Fruit fly (Drosophila melanogaster): ENCODE data around the gene JMJD7.

The JMJD7 gene

DNA sequence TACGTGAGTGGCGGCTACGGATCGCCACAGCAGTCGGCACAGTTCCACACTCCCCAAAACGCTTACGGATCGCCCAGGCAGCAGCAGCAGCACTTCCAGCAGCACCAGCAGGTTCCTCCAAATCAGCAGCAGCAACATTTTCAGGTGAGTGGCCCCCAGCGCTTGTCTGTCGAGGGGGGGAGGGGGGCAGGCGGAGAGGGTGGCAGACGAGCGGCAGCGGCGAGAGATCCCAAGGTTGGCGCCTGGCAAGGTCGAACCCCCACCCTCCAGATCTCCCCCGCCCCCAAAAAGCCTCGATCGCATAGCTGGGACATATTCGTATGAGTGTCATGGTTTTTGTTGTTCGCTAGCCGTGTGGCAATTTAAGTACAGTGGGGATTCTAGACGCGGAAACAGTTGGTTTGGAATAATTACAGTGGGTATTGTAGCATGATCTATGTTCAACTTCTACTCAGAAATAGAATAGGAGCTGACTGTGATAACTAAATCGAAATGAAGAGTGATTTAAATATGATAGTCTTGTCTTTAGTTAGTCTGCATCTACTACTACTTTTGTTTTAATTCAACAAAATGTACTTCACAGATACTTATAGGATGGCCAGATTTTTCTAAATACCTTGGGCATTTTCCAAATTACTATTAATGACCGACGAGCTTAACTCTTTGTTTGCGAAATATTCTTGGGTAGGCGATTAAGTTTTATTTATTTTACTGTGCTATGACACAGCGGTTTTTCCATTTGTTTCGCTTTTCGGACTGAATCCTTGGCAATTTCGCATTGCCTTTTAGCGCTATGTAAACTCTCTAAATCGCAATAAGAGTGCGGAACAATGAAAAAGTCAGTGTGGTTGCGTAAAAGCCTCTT is 28.5 kb upstream of the JMJD7 start (continued):
- TF ChIP-seq CG7745 (tag; optimal IDR thresholded peaks at IDR 0.05) (no peak), CG7839 (tag; optimal IDR thresholded peaks at IDR 0.05) (peak; percentile 39), tio (GFP tag; optimal IDR thresholded peaks at IDR 0.05) (no peak), grau (tag; optimal IDR thresholded peaks at IDR 0.05) (peak; percentile 86), CG13775 (GFP tag; optimal IDR thresholded peaks at IDR 0.05) (no peak), Bteb2 (GFP tag; optimal IDR thresholded peaks at IDR 0.05) (no peak), CG13296 (GFP tag; optimal IDR thresholded peaks at IDR 0.05) (peak; percentile 8)

DNA sequence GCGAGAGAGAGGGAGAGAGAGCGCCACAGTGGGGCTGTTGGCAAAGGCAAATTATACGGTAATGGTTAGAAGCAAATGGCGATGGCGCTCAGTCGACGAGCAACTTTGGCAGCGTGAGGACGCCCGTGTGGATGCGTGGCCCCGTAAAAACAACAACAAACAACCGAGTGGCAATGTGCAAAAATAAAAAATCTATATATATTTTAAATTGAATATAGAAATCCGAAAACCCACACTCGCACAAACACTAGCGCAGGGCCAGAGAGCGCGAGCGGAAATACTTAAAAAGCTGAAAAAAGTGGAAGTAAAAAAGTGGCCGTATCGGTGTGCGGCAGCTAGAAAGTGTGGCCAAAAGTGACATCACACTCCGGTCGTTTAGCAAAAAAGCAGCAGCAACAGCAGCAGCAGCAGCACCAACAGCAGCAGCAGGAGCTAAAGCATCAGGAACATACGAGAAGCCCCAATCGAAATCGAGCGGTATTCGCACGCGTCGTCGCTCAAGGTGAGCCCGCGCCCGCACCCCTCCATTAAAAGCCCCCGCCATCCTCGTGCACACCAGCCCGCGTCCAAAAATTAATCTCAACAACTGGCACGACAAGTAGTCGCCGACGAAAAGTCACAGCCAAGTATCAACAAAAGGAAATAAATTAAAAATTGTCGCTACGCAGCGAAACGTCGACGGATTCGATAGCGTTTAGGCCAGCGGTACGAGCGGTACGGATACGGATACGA is 27.5 kb upstream of the JMJD7 start, which contains the start of gene stv:
TSS of gene stv (plus strand) at position 89 of the 732 bp plus-strand sequence.
- TF ChIP-seq Ets65A (GFP tag) (no peak), Sin3A (optimal IDR thresholded peaks at IDR 0.05) (no peak), CG9797 (GFP tag; optimal IDR thresholded peaks at IDR 0.05) (no peak), BtbVII (GFP tag; optimal IDR thresholded peaks at IDR 0.05) (peak; percentile 28), Atf6 (GFP tag; IDR thresholded peaks at IDR 0.05) (peak; percentile 7; the same call in 1 of the 2 replicates), shn (GFP tag; optimal IDR thresholded peaks at IDR 0.05) (no peak), CG16779 (GFP tag; IDR thresholded peaks at IDR 0.05) (0 out of 2 replicates have a peak, but pooled peaks have one; percentile 5), amos (GFP tag; IDR thresholded peaks at IDR 0.05; ENCODE audit: partially characterized antibody) (peak; percentile 40; the same call in 1 of the 2 replicates), Ada2b (GFP tag; IDR thresholded peaks at IDR 0.05) (no peak), Dbx (GFP tag; IDR thresholded peaks at IDR 0.05) (peak; percentile 29; the same call in 2 of the 3 replicates), CG8290 (GFP tag; optimal IDR thresholded peaks at IDR 0.05) (no peak), CG8290 (tag; optimal IDR thresholded peaks at IDR 0.05) (peak in 1 of 2 experiments; percentile 13), CG33213 (GFP tag; optimal IDR thresholded peaks at IDR 0.05) (no peak), tap (tag; optimal IDR thresholded peaks at IDR 0.05) (no peak), CG9817 (tag; optimal IDR thresholded peaks at IDR 0.05) (no peak), sna (GFP tag; IDR thresholded peaks at IDR 0.05; ENCODE audit: partially characterized antibody) (no peak), CG4360 (GFP tag; IDR thresholded peaks at IDR 0.05) (peak; percentile 86), CG6254 (GFP tag; optimal IDR thresholded peaks at IDR 0.05) (no peak), hkb (optimal IDR thresholded peaks at IDR 0.05) (no peak), hkb (GFP tag; IDR thresholded peaks at IDR 0.05) (peak; percentile 42), ken (GFP tag; IDR thresholded peaks at IDR 0.05) (0 out of 3 replicates have a peak, but pooled peaks have one; percentile 7), Atf-2 (GFP tag; optimal IDR thresholded peaks at IDR 0.05) (no peak), CG6175 (GFP tag; IDR thresholded peaks at IDR 0.05) (0 out of 3 replicates have a peak, but pooled peaks have one; percentile 28), CG8478 (optimal IDR thresholded peaks at IDR 0.05) (no peak), bbx (GFP tag; IDR thresholded peaks at IDR 0.05; ENCODE audit: partially characterized antibody) (0 out of 2 replicates have a peak, but pooled peaks have one; percentile 47), toy (GFP tag; IDR thresholded peaks at IDR 0.05) (no peak), CG4730 (GFP tag; IDR thresholded peaks at IDR 0.05) (no peak), sob (GFP tag; IDR thresholded peaks at IDR 0.05) (0 out of 2 replicates have a peak, but pooled peaks have one; percentile 7), CG14710 (tag; optimal IDR thresholded peaks at IDR 0.05) (no peak), ci (GFP tag; IDR thresholded peaks at IDR 0.05) (0 out of 3 replicates have a peak, but pooled peaks have one; percentile 36), so (GFP tag; IDR thresholded peaks at IDR 0.05) (peak; percentile 6; the same call in 1 of the 3 replicates), chinmo (GFP tag; IDR thresholded peaks at IDR 0.05; ENCODE audit: partially characterized antibody) (peak; percentile 87; the same call in 2 of the 4 replicates), Aef1 (GFP tag; IDR thresholded peaks at IDR 0.05) (peak; percentile 66), Nf-YB (GFP tag; optimal IDR thresholded peaks at IDR 0.05) (no peak), tio (GFP tag; optimal IDR thresholded peaks at IDR 0.05) (no peak), NFAT (GFP tag; IDR thresholded peaks at IDR 0.05) (peak; percentile 56; the same call in 1 of the 2 replicates), HLH4C (GFP tag; IDR thresholded peaks at IDR 0.05; ENCODE audit: partially characterized antibody) (no peak), CG31388 (GFP tag; optimal IDR thresholded peaks at IDR 0.05) (no peak), CG16815 (GFP tag; optimal IDR thresholded peaks at IDR 0.05) (no peak), CG6791 (GFP tag; IDR thresholded peaks at IDR 0.05; ENCODE audit: partially characterized antibody) (no peak), tna (GFP tag; IDR thresholded peaks at IDR 0.05; ENCODE audit: partially characterized antibody) (peak; percentile 21; the same call in 1 of the 2 replicates)

All from whole organism, embryonic.